Worm (Caenorhabditis elegans) whole organism, L4 larva: ENCODE data around the gene F54F12.1.
A peak's percentile ranks its signal among the peaks of the same experiment; 100 is the strongest.

Experiments used
- D1046.2 ChIP-seq: fragments of 200-800 bp; sonication (Bioruptor generic); IDR thresholded peaks from 2 replicates; pipeline ENCODE4 v1.3.6; 2022; ENCODE audit warnings: missing genetic modification characterization, missing compliant biosample characterization
- F26F4.8 ChIP-seq: fragments of 200-800 bp; sonication (Bioruptor generic); conservative IDR thresholded peaks from 2 replicates; pipeline ENCODE4 v1.3.6; 2022; ENCODE audit warnings: missing genetic modification characterization, missing compliant biosample characterization
- F44E2.7 ChIP-seq: fragments of 200-800 bp; sonication (Bioruptor generic); IDR thresholded peaks from 2 replicates; pipeline ENCODE4 v2.1.2; 2022; ENCODE audit warnings: missing genetic modification characterization, missing compliant biosample characterization
- Y48G9A.11 ChIP-seq: fragments of 200-800 bp; sonication (Bioruptor generic); IDR thresholded peaks from 2 replicates; pipeline ENCODE4 v1.3.6; 2022; ENCODE audit warnings: missing genetic modification reagents, missing genetic modification characterization, missing compliant biosample characterization
- Y75B8A.6 ChIP-seq: fragments of 200-800 bp; sonication (Bioruptor generic); IDR thresholded peaks from 2 replicates; pipeline ENCODE4 v1.3.6; 2022; ENCODE audit warnings: missing genetic modification reagents, missing genetic modification characterization, missing compliant biosample characterization
- aha-1 ChIP-seq: fragments of 150-350 bp; peaks from one replicate; lab custom pipeline; 2014; ENCODE audit warnings: missing biosample characterization, missing genetic modification characterization
- attf-4 ChIP-seq: sonication (generic microtip); optimal IDR thresholded peaks from 3 replicates; lab custom pipeline; 2017; ENCODE audit warnings: missing biosample characterization, missing genetic modification characterization
- ceh-20 ChIP-seq: fragments of 200-800 bp; sonication (Bioruptor generic); IDR thresholded peaks from 2 replicates; pipeline ENCODE4 v1.3.6; 2022; ENCODE audit warnings: missing genetic modification reagents, missing genetic modification characterization, missing compliant biosample characterization
- daf-16 ChIP-seq, 3 experiments: sonication (generic microtip); optimal IDR thresholded peaks; 2 replicates each; lab custom pipeline; 2016 to 2017; ENCODE audit warnings: missing genetic modification characterization in 3 of 3, missing genetic modification reagents in 3 of 3, mild to moderate bottlenecking in 2 of 3, missing compliant biosample characterization in 2 of 3, missing biosample characterization in 1 of 3, moderate library complexity in 1 of 3
- dmd-8 ChIP-seq: fragments of 200-800 bp; sonication (Bioruptor generic); IDR thresholded peaks from 2 replicates; pipeline ENCODE4 v1.3.6; 2022; ENCODE audit warnings: missing genetic modification characterization, missing compliant biosample characterization
- dpl-1 ChIP-seq: fragments of 150-350 bp; optimal IDR thresholded peaks from 2 replicates; lab custom pipeline; 2014; ENCODE audit warnings: missing biosample characterization, missing genetic modification reagents, missing genetic modification characterization
- egl-43 ChIP-seq: fragments of 200-800 bp; sonication (Bioruptor generic); IDR thresholded peaks from 2 replicates; pipeline ENCODE4 v1.3.6; 2022; ENCODE audit warnings: missing genetic modification reagents, missing genetic modification characterization, missing compliant biosample characterization
- fos-1 ChIP-seq: fragments of 150-350 bp; optimal IDR thresholded peaks from 2 replicates; lab custom pipeline; 2014; ENCODE audit warnings: missing biosample characterization, missing genetic modification characterization
- lim-7 ChIP-seq: fragments of 200-800 bp; sonication (Bioruptor generic); IDR thresholded peaks from 2 replicates; pipeline ENCODE4 v1.3.6; 2022; ENCODE audit warnings: missing genetic modification characterization, missing compliant biosample characterization
- mes-2 ChIP-seq: sonication (generic microtip); optimal IDR thresholded peaks from 2 replicates; lab custom pipeline; 2016; ENCODE audit warnings: missing genotype, mild to moderate bottlenecking, missing genetic modification characterization, missing compliant biosample characterization; ENCODE audit not compliant: poor library complexity, severe bottlenecking
- nhr-10 ChIP-seq: fragments of 150-350 bp; optimal IDR thresholded peaks from 2 replicates; lab custom pipeline; 2014; ENCODE audit warnings: missing biosample characterization, missing genetic modification characterization
- nhr-102 ChIP-seq: sonication (generic microtip); optimal IDR thresholded peaks from 2 replicates; lab custom pipeline; 2016; ENCODE audit warnings: mild to moderate bottlenecking, missing genetic modification characterization, moderate library complexity, missing compliant biosample characterization
- nhr-25 ChIP-seq: sonication (generic microtip); optimal IDR thresholded peaks from 2 replicates; lab custom pipeline; 2017; ENCODE audit warnings: missing genetic modification characterization, mild to moderate bottlenecking, missing compliant biosample characterization, antibody characterized with exemption, moderate library complexity, borderline replicate concordance; ENCODE audit not compliant: insufficient read depth
- nhr-28 ChIP-seq: fragments of 150-350 bp; optimal IDR thresholded peaks from 2 replicates; lab custom pipeline; 2014; ENCODE audit warnings: missing biosample characterization, missing genetic modification characterization
- php-3 ChIP-seq: fragments of 200-800 bp; sonication (Bioruptor generic); IDR thresholded peaks from 2 replicates; pipeline ENCODE4 v1.3.6; 2022; ENCODE audit warnings: missing genetic modification reagents, missing genetic modification characterization, missing compliant biosample characterization
- pqm-1 ChIP-seq: sonication (generic microtip); optimal IDR thresholded peaks from 2 replicates; lab custom pipeline; 2017; ENCODE audit warnings: missing biosample characterization, missing genetic modification characterization
- saeg-2 ChIP-seq: fragments of 200-800 bp; sonication (Bioruptor generic); IDR thresholded peaks from 2 replicates; pipeline ENCODE4 v1.3.6; 2022; ENCODE audit warnings: missing genetic modification reagents, missing genetic modification characterization, missing compliant biosample characterization
- set-16 ChIP-seq: fragments of 200-800 bp; sonication (Bioruptor generic); IDR thresholded peaks from 2 replicates; pipeline ENCODE4 v1.3.6; 2022; ENCODE audit warnings: missing genetic modification reagents, missing genetic modification characterization, missing compliant biosample characterization
- skn-1 ChIP-seq: fragments of 150-350 bp; optimal IDR thresholded peaks from 2 replicates; lab custom pipeline; 2014; ENCODE audit warnings: missing biosample characterization, missing genetic modification characterization
- snpc-1.2 ChIP-seq: fragments of 200-800 bp; sonication (Bioruptor generic); IDR thresholded peaks from 2 replicates; pipeline ENCODE4 v1.3.6; 2022; ENCODE audit warnings: missing genetic modification reagents, missing genetic modification characterization, missing compliant biosample characterization
- tag-97 ChIP-seq: fragments of 200-800 bp; sonication (Bioruptor generic); IDR thresholded peaks from 2 replicates; pipeline ENCODE4 v1.3.6; 2022; ENCODE audit warnings: missing genetic modification characterization, missing compliant biosample characterization
- tra-1 ChIP-seq: fragments of 200-800 bp; sonication (Bioruptor generic); IDR thresholded peaks from 2 replicates; pipeline ENCODE4 v1.3.6; 2022; ENCODE audit warnings: missing genetic modification reagents, missing genetic modification characterization, missing compliant biosample characterization
- unc-62 ChIP-seq, 3 experiments: fragments of 150-350 bp in 1 of 3; sonication (generic microtip); optimal IDR thresholded peaks in 2 of 3; peaks in 1 of 3; 1 replicate in 1 of 3; 2 replicates in 2 of 3; lab custom pipeline; 2014 to 2017; ENCODE audit warnings: missing biosample characterization in 3 of 3, missing genetic modification characterization in 3 of 3, missing genetic modification reagents in 3 of 3, missing genotype in 1 of 3
- zfp-2 ChIP-seq: sonication (generic microtip); optimal IDR thresholded peaks from 2 replicates; lab custom pipeline; 2016; ENCODE audit warnings: mild to moderate bottlenecking, missing genetic modification characterization, missing compliant biosample characterization
- zfp-3 ChIP-seq: fragments of 200-800 bp; sonication (Bioruptor generic); conservative IDR thresholded peaks from 2 replicates; pipeline ENCODE4 v1.3.6; 2022; ENCODE audit warnings: missing genetic modification reagents, missing genetic modification characterization, missing compliant biosample characterization
- ztf-11 ChIP-seq: fragments of 150-350 bp; optimal IDR thresholded peaks from 2 replicates; lab custom pipeline; 2014; ENCODE audit warnings: missing biosample characterization, missing genetic modification characterization

The F54F12.1 gene

DNA sequence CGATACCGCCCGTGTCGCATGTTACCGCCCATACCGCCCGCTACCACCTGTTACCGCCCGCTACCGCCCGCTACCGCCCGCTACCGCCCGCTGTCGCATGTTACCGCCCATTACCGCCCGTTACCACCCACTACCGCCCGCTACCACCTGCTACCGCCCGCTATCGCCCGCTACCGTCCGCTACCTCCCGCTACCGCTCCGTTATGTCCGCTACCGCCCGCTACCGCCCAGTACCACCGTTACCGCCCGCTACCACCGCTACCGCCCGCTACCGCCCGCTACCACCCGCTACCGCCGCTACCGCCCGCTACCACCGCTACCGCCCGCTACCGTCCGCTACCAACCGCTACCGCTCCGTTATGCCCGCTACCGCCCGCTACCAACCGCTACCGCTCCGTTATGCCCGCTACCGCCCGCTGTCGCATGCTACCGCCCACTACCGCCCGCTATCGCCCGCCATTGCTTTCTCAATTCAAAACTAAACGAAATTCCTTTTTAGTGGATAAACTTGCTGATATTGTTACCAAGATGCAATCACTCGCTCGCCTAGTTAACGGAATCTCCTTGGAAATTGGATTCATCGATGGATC lies 22.7 kb downstream of the F54F12.1 start:
- no peak for TF ChIP-seq lim-7 (GFP tag; lab: Robert Waterston, UW)
- TF ChIP-seq saeg-2 = 0 out of 2 replicates have a peak, but pooled peaks have one; percentile 6
- TF ChIP-seq snpc-1.2 (GFP tag; lab: Robert Waterston, UW) = 0 out of 2 replicates have a peak, but pooled peaks have one; percentile 20
- peak; percentile 60 for TF ChIP-seq egl-43
- TF ChIP-seq set-16 (GFP tag; lab: Robert Waterston, UW) = peak; percentile 99
- peak; percentile 80 for TF ChIP-seq aha-1 (tag; lab: Kevin White, UChicago)
- TF ChIP-seq Y48G9A.11 (GFP tag; lab: Robert Waterston, UW) = 0 out of 2 replicates have a peak, but pooled peaks have one; percentile 29
- TF ChIP-seq dmd-8 (GFP tag; lab: Robert Waterston, UW) = peak; percentile 68; the same call in 1 of the 2 replicates
- TF ChIP-seq ceh-20 (GFP tag; lab: Robert Waterston, UW) = no peak
- TF ChIP-seq attf-4 (tag; lab: Kevin White, UChicago) = no peak
- no peak for TF ChIP-seq zfp-3 (GFP tag; lab: Robert Waterston, UW)
- peak; percentile 41; the same call in 1 of the 2 replicates for TF ChIP-seq D1046.2 (GFP tag; lab: Robert Waterston, UW)
- no peak for TF ChIP-seq dpl-1 (GFP tag; lab: Kevin White, UChicago)
- no peak for TF ChIP-seq skn-1 (tag; lab: Kevin White, UChicago)
- peak; percentile 54; the same call in 1 of the 2 replicates for TF ChIP-seq php-3
- TF ChIP-seq zfp-2 (tag; lab: Kevin White, UChicago) = no peak
- TF ChIP-seq F44E2.7 (GFP tag; lab: Robert Waterston, UW) = 0 out of 2 replicates have a peak, but pooled peaks have one; percentile 33
- 0 out of 2 replicates have a peak, but pooled peaks have one; percentile 7 for TF ChIP-seq tra-1
- TF ChIP-seq, all 104 proteins: peak for 11

DNA sequence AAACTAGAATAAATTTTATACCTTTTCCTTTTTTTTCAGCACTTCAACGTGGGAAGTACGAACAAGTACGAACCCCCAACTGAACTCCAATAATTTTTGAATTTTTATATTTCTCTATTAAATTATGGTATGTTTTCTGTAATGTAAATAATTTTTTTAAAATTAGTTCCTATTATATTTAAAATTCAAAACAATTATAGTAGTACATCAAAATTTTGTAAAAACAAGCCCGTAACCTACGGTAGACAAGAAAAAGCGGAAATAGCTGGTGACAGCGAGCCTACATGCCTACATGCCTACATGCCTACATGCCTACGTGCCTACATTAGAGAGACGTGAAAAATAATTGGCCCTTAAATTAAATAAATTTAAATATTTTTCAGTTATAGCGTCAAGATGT lies 23.5 kb downstream of the F54F12.1 start, which contains the start of gene F14F7.5:
F14F7.5 (plus strand) TSS at position 301 of the 400 bp plus-strand sequence.
- TF ChIP-seq nhr-25 (tag; lab: Kevin White, UChicago) = no peak

DNA sequence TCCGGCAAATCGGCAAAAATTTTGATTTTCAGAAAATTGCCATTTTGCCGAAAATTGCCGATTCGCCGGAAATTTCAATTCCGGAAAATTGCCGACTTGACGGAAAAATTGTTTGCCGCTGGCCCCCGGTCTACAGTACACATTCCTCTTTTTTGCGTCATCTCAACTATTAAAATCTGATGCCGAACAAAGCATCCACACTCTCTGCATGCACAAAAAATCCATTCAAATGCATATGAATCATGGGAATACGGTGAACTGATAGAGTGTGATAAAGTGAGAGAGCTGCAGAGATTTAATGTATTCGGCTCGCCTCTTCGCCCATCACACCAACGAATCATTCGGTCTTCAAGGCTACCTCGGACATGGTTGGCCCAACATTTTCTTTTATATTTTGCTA lies 24.7 kb downstream of the F54F12.1 start, which contains the start of gene F14F7.7:
F14F7.7 (plus strand) TSS at position 354 of the 400 bp plus-strand sequence.
- TF ChIP-seq Y75B8A.6 (no peak), nhr-10 (no peak), aha-1 (tag; lab: Kevin White, UChicago) (peak; percentile 91)
- TF ChIP-seq, all 104 proteins: peak for 1

DNA sequence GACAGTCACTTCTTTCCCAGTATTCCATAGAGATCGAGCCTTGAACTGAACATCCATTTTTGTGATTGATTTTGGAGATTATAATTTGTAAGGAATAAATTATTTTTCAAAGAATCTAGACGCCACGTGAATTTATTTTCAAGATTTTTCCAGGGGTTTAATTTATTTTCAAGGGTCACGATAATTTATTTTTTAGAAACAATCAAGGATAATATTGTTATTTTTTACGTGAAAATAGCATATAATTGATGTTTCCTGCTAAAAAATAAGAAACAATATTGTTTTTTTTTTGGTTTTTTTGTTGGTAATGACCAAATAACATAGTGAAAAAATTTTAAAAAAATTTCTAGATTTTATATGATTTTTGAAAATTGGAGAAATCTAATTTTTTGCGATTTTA lies 25.6 kb downstream of the F54F12.1 start, which contains the start of gene F14F7.4:
F14F7.4 (minus strand) TSS at position 101 of the 400 bp plus-strand sequence.
- TF ChIP-seq skn-1 (tag; lab: Kevin White, UChicago) (no peak), unc-62 (GFP tag; optimal IDR thresholded peaks at IDR 0.05 in 1 of 2; lab: Kevin White, UChicago) (no peak), unc-62 (tag; optimal IDR thresholded peaks at IDR 0.05; lab: Kevin White, UChicago) (no peak), mes-2 (tag; lab: Kevin White, UChicago) (no peak), ztf-11 (tag; lab: Kevin White, UChicago) (no peak)

DNA sequence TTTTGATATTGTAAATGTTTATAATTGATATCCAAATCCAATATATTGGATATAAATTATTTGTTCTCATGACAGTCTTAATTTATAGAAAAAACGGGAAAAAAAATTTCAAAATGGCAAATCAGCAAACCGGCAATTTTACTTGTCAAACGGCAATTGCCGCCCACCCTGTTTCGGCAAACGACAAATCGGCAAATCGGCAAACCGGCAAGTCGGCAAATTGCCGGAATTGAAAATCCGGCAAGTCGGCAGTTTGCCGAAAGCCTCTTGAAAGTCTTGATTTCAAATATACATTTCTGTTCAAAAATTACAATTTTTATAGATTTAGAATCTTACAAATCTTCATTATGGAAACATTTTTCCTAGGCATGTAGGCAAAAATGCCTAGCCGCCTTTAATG lies 27.3 kb downstream of the F54F12.1 start:
- TF ChIP-seq F26F4.8 (0 out of 2 replicates have a peak, but pooled peaks have one; percentile 58), Y75B8A.6 (no peak)

DNA sequence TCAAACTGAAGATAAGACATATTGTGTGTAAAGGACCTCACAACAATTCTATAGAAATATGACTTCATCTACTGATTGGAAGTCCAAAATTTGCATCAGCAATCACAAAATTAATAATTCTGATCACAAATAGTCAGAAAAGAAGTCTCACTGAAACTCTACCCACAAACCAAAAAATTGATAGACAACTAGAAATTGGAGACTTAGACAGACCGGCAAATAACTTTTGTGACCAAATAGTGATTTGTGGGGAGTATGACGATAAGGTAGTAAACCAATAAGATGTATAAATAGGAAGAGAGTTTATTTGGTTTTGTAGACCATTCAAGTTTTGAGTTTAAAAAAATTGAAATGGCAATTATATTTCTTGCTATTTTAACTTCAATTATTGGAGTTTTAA lies 31.0 kb downstream of the F54F12.1 start, which contains the start of gene cyp-13A12:
cyp-13A12 (plus strand) TSS at position 267 of the 400 bp plus-strand sequence.
- TF ChIP-seq nhr-28 (tag; lab: Kevin White, UChicago) (peak; percentile 46), tag-97 (GFP tag; lab: Robert Waterston, UW) (no peak), pqm-1 (tag; lab: Kevin White, UChicago) (peak; percentile 49), nhr-102 (tag; lab: Kevin White, UChicago) (peak; percentile 95), fos-1 (no peak), daf-16 (GFP tag; optimal IDR thresholded peaks at IDR 0.05; lab: Kevin White, UChicago) (no peak), daf-16 (tag; optimal IDR thresholded peaks at IDR 0.05; lab: Kevin White, UChicago) (peak; percentile 52)
